Worm (Caenorhabditis elegans) whole organism, mixed stage, embryonic: Measurements from ENCODE around the gene fbxc-28.

Experiments used
- M03D4.4 ChIP-seq: sonication (generic microtip); optimal IDR thresholded peaks from 2 replicates; lab custom pipeline; 2017; ENCODE audit warnings: mild to moderate bottlenecking, missing genetic modification characterization, missing compliant biosample characterization
- bed-3 ChIP-seq: fragments of 200-800 bp; sonication (Bioruptor generic); optimal IDR thresholded peaks from 3 replicates; lab custom pipeline; 2018; ENCODE audit warnings: mild to moderate bottlenecking, missing genetic modification characterization, moderate library complexity, missing compliant biosample characterization
- blmp-1 ChIP-seq: fragments of 150-350 bp; optimal IDR thresholded peaks from 2 replicates; lab custom pipeline; 2014; ENCODE audit warnings: missing biosample characterization, missing genetic modification characterization
- ceh-39 ChIP-seq: fragments of 150-350 bp; optimal IDR thresholded peaks from 2 replicates; lab custom pipeline; 2014; ENCODE audit warnings: missing biosample characterization, missing genetic modification characterization
- ceh-43 ChIP-seq: fragments of 200-800 bp; sonication (Bioruptor generic); optimal IDR thresholded peaks from 2 replicates; lab custom pipeline; 2018; ENCODE audit warnings: mild to moderate bottlenecking, missing genetic modification characterization, moderate library complexity, missing compliant biosample characterization
- ces-1 ChIP-seq: fragments of 150-350 bp; optimal IDR thresholded peaks from 2 replicates; lab custom pipeline; 2014; ENCODE audit warnings: missing biosample characterization, missing genetic modification reagents, missing genetic modification characterization
- drap-1 ChIP-seq: fragments of 200-800 bp; sonication (Bioruptor generic); optimal IDR thresholded peaks from 3 replicates; lab custom pipeline; 2018; ENCODE audit warnings: mild to moderate bottlenecking, missing genetic modification characterization, missing compliant biosample characterization
- elt-1 ChIP-seq: sonication (generic microtip); optimal IDR thresholded peaks from 2 replicates; lab custom pipeline; 2017; ENCODE audit warnings: missing genetic modification characterization, mild to moderate bottlenecking, missing compliant biosample characterization, antibody characterized with exemption, moderate library complexity, borderline replicate concordance; ENCODE audit not compliant: insufficient read depth
- flh-1 ChIP-seq: fragments of 200-800 bp; sonication (Bioruptor generic); optimal IDR thresholded peaks from 2 replicates; lab custom pipeline; 2018; ENCODE audit warnings: mild to moderate bottlenecking, missing genetic modification characterization, moderate library complexity, missing compliant biosample characterization
- ham-2 ChIP-seq: fragments of 200-800 bp; sonication (Bioruptor generic); optimal IDR thresholded peaks from 2 replicates; lab custom pipeline; 2018; ENCODE audit warnings: mild to moderate bottlenecking, missing genetic modification characterization, missing compliant biosample characterization
- hlh-1 ChIP-seq: fragments of 150-350 bp; optimal IDR thresholded peaks from 2 replicates; lab custom pipeline; 2014; ENCODE audit warnings: missing biosample characterization, missing genetic modification reagents, missing genetic modification characterization
- lin-13 ChIP-seq: fragments of 150-350 bp; optimal IDR thresholded peaks from 2 replicates; lab custom pipeline; 2014; ENCODE audit warnings: missing biosample characterization, missing genetic modification characterization
- lin-32 ChIP-seq: fragments of 200-800 bp; sonication (Bioruptor generic); optimal IDR thresholded peaks from 2 replicates; lab custom pipeline; 2018; ENCODE audit warnings: mild to moderate bottlenecking, missing genetic modification characterization, missing compliant biosample characterization
- lsy-2 ChIP-seq: fragments of 150-350 bp; optimal IDR thresholded peaks from 2 replicates; lab custom pipeline; 2014; ENCODE audit warnings: missing biosample characterization, missing genetic modification characterization
- mab-5 ChIP-seq: fragments of 150-350 bp; optimal IDR thresholded peaks from 2 replicates; lab custom pipeline; 2014; ENCODE audit warnings: missing biosample characterization, missing genetic modification characterization
- nhr-12 ChIP-seq: fragments of 150-350 bp; optimal IDR thresholded peaks from 2 replicates; lab custom pipeline; 2014; ENCODE audit warnings: missing biosample characterization, missing genetic modification characterization
- nhr-237 ChIP-seq: fragments of 150-350 bp; optimal IDR thresholded peaks from 2 replicates; lab custom pipeline; 2014; ENCODE audit warnings: missing biosample characterization, missing genetic modification characterization
- nhr-28 ChIP-seq: fragments of 150-350 bp; optimal IDR thresholded peaks from 2 replicates; lab custom pipeline; 2014; ENCODE audit warnings: missing biosample characterization, missing genetic modification characterization
- nhr-76 ChIP-seq: sonication (generic microtip); optimal IDR thresholded peaks from 2 replicates; lab custom pipeline; 2017; ENCODE audit warnings: missing biosample characterization, missing genetic modification characterization
- pha-4 ChIP-seq: fragments of 150-350 bp; optimal IDR thresholded peaks from 2 replicates; lab custom pipeline; 2018; ENCODE audit warnings: missing biosample characterization, missing genetic modification reagents, missing genetic modification characterization
- sptf-1 ChIP-seq: sonication (generic microtip); optimal IDR thresholded peaks from 2 replicates; lab custom pipeline; 2017; ENCODE audit warnings: mild to moderate bottlenecking, missing genetic modification characterization, moderate library complexity, missing compliant biosample characterization
- tbx-8 ChIP-seq: fragments of 200-800 bp; sonication (Bioruptor generic); optimal IDR thresholded peaks from 2 replicates; lab custom pipeline; 2018; ENCODE audit warnings: mild to moderate bottlenecking, missing genetic modification characterization, moderate library complexity, missing compliant biosample characterization
- unc-120 ChIP-seq: sonication (generic microtip); optimal IDR thresholded peaks from 2 replicates; lab custom pipeline; 2017; ENCODE audit warnings: missing genetic modification characterization, missing compliant biosample characterization; ENCODE audit not compliant: poor library complexity, severe bottlenecking
- unc-39 ChIP-seq: fragments of 150-350 bp; optimal IDR thresholded peaks from 2 replicates; lab custom pipeline; 2014; ENCODE audit warnings: missing biosample characterization, missing genetic modification characterization
- unc-62 ChIP-seq: fragments of 150-350 bp; optimal IDR thresholded peaks from 2 replicates; lab custom pipeline; 2014; ENCODE audit warnings: missing biosample characterization, missing genetic modification reagents, missing genetic modification characterization
- zip-8 ChIP-seq: fragments of 150-350 bp; optimal IDR thresholded peaks from 2 replicates; lab custom pipeline; 2014; ENCODE audit warnings: missing biosample characterization, missing genetic modification characterization
- ztf-11 ChIP-seq: fragments of 150-350 bp; optimal IDR thresholded peaks from 2 replicates; lab custom pipeline; 2014; ENCODE audit warnings: missing biosample characterization, missing genetic modification characterization

fbxc-28 gene

DNA sequence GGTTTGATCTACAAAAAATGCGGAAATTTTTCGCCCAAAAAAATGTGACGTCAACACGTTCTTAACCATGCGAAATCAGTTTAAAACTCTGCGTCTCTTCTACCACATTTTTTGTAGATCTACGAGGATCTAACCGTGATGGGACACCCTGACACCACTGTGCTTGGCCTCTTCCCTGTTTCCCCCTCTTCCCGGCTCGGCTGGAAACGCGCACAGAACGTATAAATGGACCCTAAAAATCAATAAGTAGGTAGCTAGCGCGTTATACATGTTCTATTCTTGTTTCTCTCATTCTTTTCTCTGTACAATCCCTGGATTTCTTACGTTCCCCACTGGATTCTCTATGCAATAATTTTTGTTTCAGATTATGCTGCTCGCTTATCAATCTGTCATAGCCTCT lies at the start of gene fbxc-28:
TSS of gene fbxc-28 (plus strand) at position 301 of the 400 bp plus-strand sequence.
- no peak for TF ChIP-seq elt-1 (tag; lab: Kevin White, UChicago)
- TF ChIP-seq bed-3 (GFP tag; lab: Kevin White, UChicago): no peak
- no peak for TF ChIP-seq ztf-11
- TF ChIP-seq ces-1 (GFP tag; lab: Kevin White, UChicago): no peak
- TF ChIP-seq M03D4.4 (tag; lab: Kevin White, UChicago): no peak
- TF ChIP-seq lsy-2: no peak
- no peak for TF ChIP-seq ceh-43 (GFP tag; lab: Kevin White, UChicago)

DNA sequence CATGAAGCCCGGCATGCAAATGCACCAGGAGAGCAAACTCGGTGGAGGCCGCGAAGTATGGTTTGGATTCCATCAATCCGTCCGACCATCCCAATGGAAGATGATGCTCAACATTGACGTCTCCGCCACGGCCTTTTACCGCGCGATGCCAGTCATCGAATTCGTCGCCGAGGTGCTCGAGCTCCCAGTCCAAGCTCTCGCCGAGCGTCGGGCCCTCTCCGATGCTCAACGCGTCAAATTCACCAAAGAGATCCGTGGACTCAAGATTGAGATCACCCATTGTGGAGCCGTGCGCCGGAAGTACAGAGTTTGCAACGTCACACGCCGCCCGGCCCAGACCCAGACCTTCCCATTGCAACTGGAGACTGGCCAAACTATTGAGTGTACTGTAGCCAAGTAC lies 47.9 kb upstream of the fbxc-28 start:
- TF ChIP-seq lin-13 (tag; lab: Kevin White, UChicago) (no peak), lsy-2 (no peak), lin-32 (GFP tag; lab: Kevin White, UChicago) (no peak), tbx-8 (GFP tag; lab: Kevin White, UChicago) (no peak), bed-3 (GFP tag; lab: Kevin White, UChicago) (no peak)

DNA sequence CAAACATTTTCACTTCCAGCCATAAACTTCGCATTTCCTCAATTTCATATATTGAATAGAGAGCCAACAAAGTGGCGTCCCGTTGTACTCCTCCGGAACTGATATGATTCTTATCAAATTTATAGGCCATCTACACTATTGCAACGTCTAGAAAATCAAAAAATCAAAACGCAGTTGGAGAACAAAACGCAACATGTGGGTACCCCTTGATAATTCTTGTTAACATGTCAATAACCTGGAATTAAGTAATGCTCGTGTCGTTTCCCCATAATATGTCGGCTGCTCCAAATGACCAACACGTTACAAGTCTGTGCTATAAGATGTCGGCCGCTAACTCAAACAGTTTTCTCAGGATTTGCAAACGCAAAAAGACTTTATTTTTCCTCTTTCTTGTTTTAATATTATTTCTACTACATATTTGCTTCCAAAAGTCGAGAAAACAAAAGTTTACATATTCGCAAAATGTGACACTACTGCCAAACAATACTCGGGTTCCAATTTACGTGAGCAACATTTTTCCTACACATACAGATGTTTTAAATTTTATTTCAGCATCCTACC lies 42.9 kb upstream of the fbxc-28 start:
- no peak for TF ChIP-seq bed-3 (GFP tag; lab: Kevin White, UChicago)
- TF ChIP-seq hlh-1 (tag; lab: Kevin White, UChicago): no peak
- no peak for TF ChIP-seq mab-5 (tag; lab: Kevin White, UChicago)
- no peak for TF ChIP-seq zip-8 (tag; lab: Kevin White, UChicago)
- no peak for TF ChIP-seq pha-4 (tag; lab: Kevin White, UChicago)
- TF ChIP-seq lsy-2: no peak
- no peak for TF ChIP-seq lin-32 (GFP tag; lab: Kevin White, UChicago)
- no peak for TF ChIP-seq ham-2 (GFP tag; lab: Kevin White, UChicago)
- TF ChIP-seq elt-1 (tag; lab: Kevin White, UChicago): no peak
- no peak for TF ChIP-seq unc-120
- TF ChIP-seq ztf-11: no peak
- TF ChIP-seq blmp-1 (tag; lab: Kevin White, UChicago): no peak
- TF ChIP-seq tbx-8 (GFP tag; lab: Kevin White, UChicago): no peak
- no peak for TF ChIP-seq drap-1 (GFP tag; lab: Kevin White, UChicago)
- no peak for TF ChIP-seq nhr-28
- TF ChIP-seq sptf-1 (tag; lab: Kevin White, UChicago): no peak
- TF ChIP-seq ceh-39 (tag; lab: Kevin White, UChicago): no peak
- no peak for TF ChIP-seq flh-1
- TF ChIP-seq, all 35 proteins: peak for 0

DNA sequence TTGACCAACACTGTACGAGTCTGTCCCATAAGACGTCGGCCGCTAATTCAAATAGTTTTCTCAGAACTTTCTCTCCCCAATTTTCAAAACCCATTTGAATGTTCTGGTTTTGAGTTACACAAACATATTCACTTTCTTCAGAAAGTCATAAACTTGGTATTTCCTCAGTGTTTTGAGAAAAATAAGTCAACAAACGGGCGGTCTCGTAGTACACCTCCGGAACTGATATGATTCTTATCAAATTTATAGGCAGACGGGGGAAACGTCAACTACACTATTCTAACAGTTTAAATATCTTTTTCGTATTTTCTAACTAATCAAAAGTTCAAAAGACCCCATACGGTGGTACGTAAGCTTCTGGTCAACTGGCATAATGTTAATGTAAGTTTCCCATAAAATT lies 39.4 kb upstream of the fbxc-28 start:
- no peak for TF ChIP-seq nhr-76 (tag; lab: Kevin White, UChicago)
- no peak for TF ChIP-seq tbx-8 (GFP tag; lab: Kevin White, UChicago)
- no peak for TF ChIP-seq unc-120
- TF ChIP-seq hlh-1 (tag; lab: Kevin White, UChicago): no peak
- no peak for TF ChIP-seq ceh-39 (tag; lab: Kevin White, UChicago)
- TF ChIP-seq nhr-28: no peak
- no peak for TF ChIP-seq zip-8 (tag; lab: Kevin White, UChicago)
- TF ChIP-seq unc-39: no peak
- TF ChIP-seq ham-2 (GFP tag; lab: Kevin White, UChicago): no peak
- TF ChIP-seq nhr-12: no peak
- TF ChIP-seq ztf-11: no peak
- no peak for TF ChIP-seq M03D4.4 (tag; lab: Kevin White, UChicago)
- TF ChIP-seq, all 35 proteins: peak for 0

DNA sequence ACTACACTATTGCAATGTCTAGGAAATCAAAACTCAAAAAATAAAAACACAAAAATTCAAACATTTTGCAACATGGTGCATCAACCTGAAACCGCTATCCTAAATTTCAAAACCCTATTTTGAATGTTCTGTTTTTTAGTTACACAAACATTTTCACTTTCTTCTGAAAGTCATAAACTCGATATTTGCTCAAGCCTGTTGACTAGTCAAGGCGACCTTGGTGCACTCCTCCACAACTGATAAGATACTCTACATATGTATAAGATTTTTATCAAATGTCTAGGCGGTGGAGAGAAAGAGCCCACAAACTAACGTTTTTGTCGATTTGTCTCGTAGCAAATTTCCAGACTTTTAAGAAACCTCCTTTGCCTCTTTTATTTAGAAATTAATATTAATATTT lies 35.6 kb upstream of the fbxc-28 start, which contains the start of gene T07D3.4:
TSS of gene T07D3.4 (plus strand) at position 286 of the 400 bp plus-strand sequence.
- TF ChIP-seq nhr-237 (tag; lab: Kevin White, UChicago) (no peak), zip-8 (tag; lab: Kevin White, UChicago) (no peak)

DNA sequence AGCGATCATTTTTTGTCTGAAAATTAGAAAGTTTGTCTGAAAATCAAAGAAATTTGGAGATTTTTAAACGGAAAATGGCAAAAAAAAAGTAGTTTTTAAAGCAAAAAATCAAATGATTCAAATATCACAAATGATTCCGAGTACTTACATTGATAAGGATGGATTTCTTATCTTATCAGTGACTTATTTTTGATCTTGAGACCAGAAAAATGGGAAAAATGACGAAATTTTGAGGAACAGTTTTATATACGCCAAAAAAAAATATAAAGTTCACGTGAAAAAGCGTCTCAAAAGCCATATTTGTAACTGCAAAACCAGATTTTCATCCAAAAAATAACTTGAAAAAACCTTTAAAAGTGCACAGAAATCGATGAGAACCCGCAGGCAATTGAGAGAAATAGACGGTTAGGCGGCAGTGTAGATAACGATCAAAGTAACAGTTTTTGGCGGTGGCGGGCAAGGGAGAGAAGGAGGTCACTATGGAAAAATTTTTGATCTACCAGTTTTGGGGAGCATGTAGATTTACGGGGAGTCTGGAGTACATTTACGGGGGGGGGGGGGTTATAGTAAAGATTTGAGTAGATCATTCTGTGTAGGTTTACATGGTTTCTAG lies 22.8 kb upstream of the fbxc-28 start, which contains the start of gene T07D3.9:
TSS of gene T07D3.9 (minus strand) at position 194 of the 613 bp plus-strand sequence.
- TF ChIP-seq elt-1 (tag; lab: Kevin White, UChicago): peak; percentile 22
- no peak for TF ChIP-seq lin-32 (GFP tag; lab: Kevin White, UChicago)
- TF ChIP-seq ceh-43 (GFP tag; lab: Kevin White, UChicago): no peak
- no peak for TF ChIP-seq hlh-1 (tag; lab: Kevin White, UChicago)
- no peak for TF ChIP-seq unc-62
